Worm (Caenorhabditis elegans): ENCODE data around the gene Y7A5A.2.

ce11 chrX:15770787-15771186 is 1.7 kb downstream of the Y7A5A.2 start:
- TF ChIP-seq hmg-4 (GFP tag; optimal IDR thresholded peaks at IDR 0.05) (no peak), flt-1 (GFP tag; IDR thresholded peaks at IDR 0.05) (no peak), ceh-36 (tag; optimal IDR thresholded peaks at IDR 0.05) (no peak), tbx-11 (GFP tag; IDR thresholded peaks at IDR 0.05) (no peak), ama-1 (optimal IDR thresholded peaks at IDR 0.05) (no peak), scrt-1 (GFP tag; IDR thresholded peaks at IDR 0.05) (no peak), ets-7 (tag; optimal IDR thresholded peaks at IDR 0.05) (no peak)
